Worm (Caenorhabditis elegans): ENCODE measurements around the gene srh-245.
A peak's percentile ranks its signal among the peaks of the same experiment; 100 is the strongest.

The srh-245 gene

DNA sequence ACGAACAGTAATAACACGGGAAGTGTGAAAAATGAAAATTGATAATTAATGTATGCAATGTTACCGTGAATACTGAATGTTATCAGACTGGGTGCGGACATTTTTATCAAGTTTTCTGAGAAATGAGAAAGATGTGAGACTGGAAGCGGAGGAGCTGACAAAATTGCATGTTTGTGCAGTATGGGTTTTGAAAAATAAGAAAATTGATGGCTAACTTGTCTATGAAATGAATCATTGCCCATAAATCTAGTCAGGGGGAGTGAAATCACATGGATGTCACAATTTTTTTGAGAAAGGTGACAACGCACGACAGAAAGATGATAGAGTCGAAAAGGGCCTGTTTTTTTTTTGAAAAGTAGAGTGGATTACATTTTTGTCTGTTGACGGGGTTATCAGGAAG is 15.6 kb upstream of the srh-245 start, which contains the start of gene sru-24:
sru-24 (minus strand) TSS at position 101 of the 400 bp plus-strand sequence.
- no peak for TF ChIP-seq elt-3 (tag; optimal IDR thresholded peaks at IDR 0.05)

DNA sequence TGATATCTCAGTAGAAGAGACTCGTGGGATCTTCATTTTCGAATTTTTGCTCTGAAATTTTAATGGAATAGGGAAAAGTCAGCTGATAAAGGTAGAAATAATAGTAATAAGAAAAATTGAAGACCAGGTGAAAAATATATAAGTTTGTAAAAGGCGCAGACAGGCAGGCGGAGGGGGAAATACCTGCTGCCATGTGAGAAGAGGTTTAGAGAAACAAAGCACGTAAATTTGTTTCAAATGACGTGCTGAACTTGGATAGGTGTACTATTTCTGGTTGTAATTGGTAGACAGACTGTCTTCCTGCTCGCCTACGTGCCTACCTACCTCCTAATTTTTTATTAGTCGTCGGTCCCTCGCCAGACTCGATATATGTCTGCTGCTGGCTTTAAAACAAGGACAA is 11.7 kb upstream of the srh-245 start, which contains the start of gene nhr-180:
nhr-180 (minus strand) TSS at position 52 of the 400 bp plus-strand sequence.
- TF ChIP-seq lsy-12 (tag; optimal IDR thresholded peaks at IDR 0.05) (no peak), aly-2 (tag; optimal IDR thresholded peaks at IDR 0.05) (no peak), elt-2 (tag; optimal IDR thresholded peaks at IDR 0.05) (peak; percentile 50), pqm-1 (tag; optimal IDR thresholded peaks at IDR 0.05) (peak; percentile 16)

DNA sequence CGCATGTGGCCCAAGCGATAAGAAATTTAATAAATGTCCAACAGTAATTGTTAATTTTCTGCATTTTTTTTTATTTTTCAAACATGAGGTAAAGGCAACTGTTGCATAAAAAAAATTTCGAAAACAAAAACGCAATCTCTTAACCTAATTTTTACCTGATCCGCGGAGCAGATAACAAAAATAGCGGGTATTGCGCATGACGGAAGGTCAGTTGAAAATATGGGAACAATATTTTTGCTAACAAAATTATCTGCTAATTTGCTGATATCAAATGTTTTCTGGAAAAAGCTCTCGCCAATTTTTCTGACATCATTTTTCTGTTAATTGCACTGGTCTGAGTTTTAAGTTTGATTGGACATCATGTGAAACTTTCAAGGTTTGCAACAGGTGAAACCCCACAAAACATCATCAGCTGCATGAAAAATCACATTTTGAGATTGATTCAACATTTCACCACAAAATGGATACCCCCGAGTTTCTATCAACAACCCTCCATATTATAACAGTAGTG is 8.7 kb upstream of the srh-245 start, which contains the start of the genes F31F4.11 and srh-266:
F31F4.11 (minus strand) TSS at position 101 of the 511 bp plus-strand sequence.
srh-266 (plus strand) TSS at position 461 of the 511 bp plus-strand sequence.
- TF ChIP-seq snpc-4 (tag; optimal IDR thresholded peaks at IDR 0.05) (no peak), ztf-4 (tag; optimal IDR thresholded peaks at IDR 0.05) (no peak), egl-27 (tag; optimal IDR thresholded peaks at IDR 0.05) (no peak), aly-2 (tag; optimal IDR thresholded peaks at IDR 0.05) (no peak), ceh-28 (tag; optimal IDR thresholded peaks at IDR 0.05) (no peak), jun-1 (tag; optimal IDR thresholded peaks at IDR 0.05) (no peak), elt-2 (tag; optimal IDR thresholded peaks at IDR 0.05) (no peak), fkh-10 (GFP tag; optimal IDR thresholded peaks at IDR 0.05) (no peak), nhr-77 (tag; optimal IDR thresholded peaks at IDR 0.05) (no peak), mml-1 (tag; optimal IDR thresholded peaks at IDR 0.05) (no peak)

DNA sequence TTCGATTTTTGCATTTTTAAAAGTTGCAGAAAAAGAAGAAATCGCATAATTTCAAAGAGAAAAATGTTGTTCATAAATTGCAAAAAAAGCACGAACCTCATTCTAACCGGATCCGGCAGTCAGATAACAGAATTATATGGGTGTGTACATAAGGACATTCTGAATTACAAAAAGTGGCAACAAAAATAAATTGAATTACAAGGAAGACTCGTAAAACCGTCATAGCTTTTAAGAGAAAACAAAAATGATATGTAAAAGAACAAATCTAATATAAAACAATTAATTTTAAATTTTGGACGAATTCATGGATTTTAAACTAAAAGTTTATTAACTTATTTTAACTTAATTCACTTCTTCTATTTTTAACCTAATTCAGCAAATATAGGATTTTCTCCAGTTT is 4.5 kb upstream of the srh-245 start, which contains the start of gene F31F4.17:
F31F4.17 (minus strand) TSS at position 101 of the 400 bp plus-strand sequence.
- no peak for TF ChIP-seq ceh-82 (tag; optimal IDR thresholded peaks at IDR 0.05)
- TF ChIP-seq fkh-10 (GFP tag; optimal IDR thresholded peaks at IDR 0.05) = no peak
- TF ChIP-seq lin-15B (tag; optimal IDR thresholded peaks at IDR 0.05) = no peak
- no peak for TF ChIP-seq nhr-77 (tag; optimal IDR thresholded peaks at IDR 0.05)
- TF ChIP-seq sea-2 (GFP tag; optimal IDR thresholded peaks at IDR 0.05) = no peak
- TF ChIP-seq nhr-23 (tag; optimal IDR thresholded peaks at IDR 0.05) = no peak
- no peak for TF ChIP-seq hmg-11 (tag; optimal IDR thresholded peaks at IDR 0.05)
- no peak for TF ChIP-seq ztf-4 (tag; optimal IDR thresholded peaks at IDR 0.05)
- no peak for TF ChIP-seq pqm-1 (tag; optimal IDR thresholded peaks at IDR 0.05)
- TF ChIP-seq ceh-9 (tag; optimal IDR thresholded peaks at IDR 0.05) = no peak
- no peak for TF ChIP-seq snpc-4 (tag; optimal IDR thresholded peaks at IDR 0.05)
- no peak for TF ChIP-seq unc-62 (GFP tag; optimal IDR thresholded peaks at IDR 0.05)
- no peak for TF ChIP-seq daf-12 (tag; optimal IDR thresholded peaks at IDR 0.05)

DNA sequence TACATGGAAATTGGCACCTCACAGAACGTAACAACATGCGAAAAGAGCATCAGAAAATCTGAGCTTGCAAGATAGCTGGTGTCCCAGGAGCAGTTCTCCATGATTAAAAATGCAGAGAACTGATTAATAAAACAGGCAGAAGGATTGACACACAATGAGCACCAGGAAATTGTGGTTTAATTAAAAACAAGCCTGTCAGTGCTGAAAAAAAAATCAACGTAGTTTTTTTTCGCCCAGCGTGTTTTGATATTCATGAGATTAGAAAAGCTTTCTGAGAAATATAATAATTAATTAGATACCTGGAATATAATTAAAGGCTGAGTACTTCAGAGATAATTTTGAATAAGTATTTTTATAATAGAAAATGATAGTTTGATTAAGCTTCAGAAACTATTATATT is 2.0 kb upstream of the srh-245 start, which contains the start of gene srh-246:
srh-246 (minus strand) TSS at position 101 of the 400 bp plus-strand sequence.
- no peak for TF ChIP-seq ztf-11 (tag; optimal IDR thresholded peaks at IDR 0.05)
- no peak for TF ChIP-seq ceh-9 (tag; optimal IDR thresholded peaks at IDR 0.05)
- TF ChIP-seq fkh-2 (tag; optimal IDR thresholded peaks at IDR 0.05) = no peak
- no peak for TF ChIP-seq tbx-2 (tag; optimal IDR thresholded peaks at IDR 0.05)
- TF ChIP-seq skn-1 (tag; optimal IDR thresholded peaks at IDR 0.05) = no peak
- no peak for TF ChIP-seq nhr-12 (tag; optimal IDR thresholded peaks at IDR 0.05)
- TF ChIP-seq elt-2 (tag; optimal IDR thresholded peaks at IDR 0.05) = no peak

DNA sequence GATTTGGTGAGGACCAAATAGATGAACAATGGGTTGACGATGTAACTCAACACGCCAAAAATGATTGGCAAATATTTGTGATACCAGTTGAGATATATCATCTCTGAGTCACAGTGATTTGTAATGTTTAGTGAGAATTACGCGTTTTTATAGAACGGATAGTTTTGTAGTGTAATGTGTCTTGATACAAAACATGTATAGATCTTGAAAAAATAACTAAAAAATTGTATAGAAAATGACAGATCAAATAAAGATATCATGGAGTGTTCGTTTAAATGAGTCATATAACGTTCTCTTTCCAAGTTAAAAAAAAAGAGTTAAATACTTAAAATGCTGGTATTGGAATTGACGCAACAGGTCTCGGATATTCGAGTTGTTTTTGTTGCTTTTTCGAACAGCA is 1.3 kb downstream of the srh-245 start, which contains the start of gene srj-6:
srj-6 (minus strand) TSS at position 101 of the 400 bp plus-strand sequence.
- TF ChIP-seq nhr-23 (tag; optimal IDR thresholded peaks at IDR 0.05) (no peak), zag-1 (tag; optimal IDR thresholded peaks at IDR 0.05) (no peak), nfya-1 (tag; optimal IDR thresholded peaks at IDR 0.05; ENCODE audit: insufficient read depth) (no peak), nhr-28 (tag; optimal IDR thresholded peaks at IDR 0.05) (no peak), unc-62 (GFP tag; optimal IDR thresholded peaks at IDR 0.05) (no peak), mdl-1 (tag; optimal IDR thresholded peaks at IDR 0.05) (no peak), ztf-11 (tag; optimal IDR thresholded peaks at IDR 0.05) (no peak), elt-1 (tag; optimal IDR thresholded peaks at IDR 0.05) (no peak), tbx-2 (tag; optimal IDR thresholded peaks at IDR 0.05) (no peak), lin-39 (tag; optimal IDR thresholded peaks at IDR 0.05) (no peak), ztf-4 (tag; optimal IDR thresholded peaks at IDR 0.05) (no peak), skn-1 (tag; optimal IDR thresholded peaks at IDR 0.05) (no peak), lsy-12 (tag; optimal IDR thresholded peaks at IDR 0.05) (no peak), nhr-25 (tag; optimal IDR thresholded peaks at IDR 0.05) (no peak), fkh-2 (tag; optimal IDR thresholded peaks at IDR 0.05) (no peak), nhr-12 (tag; optimal IDR thresholded peaks at IDR 0.05) (no peak), pha-4 (tag; optimal IDR thresholded peaks at IDR 0.05) (no peak), pqm-1 (tag; optimal IDR thresholded peaks at IDR 0.05) (no peak), ceh-16 (tag; optimal IDR thresholded peaks at IDR 0.05) (no peak), mml-1 (tag; optimal IDR thresholded peaks at IDR 0.05) (no peak)

All from whole organism, L3 larva.